Fruit fly (Drosophila melanogaster): ENCODE measurements around the gene asp.

Gene asp

dm6 chr3R:24799503-24799902 lies 45.9 kb downstream of the asp start, which contains the start of gene Ude:
TSS of gene Ude (minus strand) at chr3R:24799668.
- no peak for TF ChIP-seq kay (GFP tag; ENCODE audit: borderline replicate concordance)
- TF ChIP-seq CG12768 (GFP tag; optimal IDR thresholded peaks at IDR 0.05), result no peak
- TF ChIP-seq Mnt (GFP tag; optimal IDR thresholded peaks at IDR 0.05), result peak; percentile 14

DNA sequence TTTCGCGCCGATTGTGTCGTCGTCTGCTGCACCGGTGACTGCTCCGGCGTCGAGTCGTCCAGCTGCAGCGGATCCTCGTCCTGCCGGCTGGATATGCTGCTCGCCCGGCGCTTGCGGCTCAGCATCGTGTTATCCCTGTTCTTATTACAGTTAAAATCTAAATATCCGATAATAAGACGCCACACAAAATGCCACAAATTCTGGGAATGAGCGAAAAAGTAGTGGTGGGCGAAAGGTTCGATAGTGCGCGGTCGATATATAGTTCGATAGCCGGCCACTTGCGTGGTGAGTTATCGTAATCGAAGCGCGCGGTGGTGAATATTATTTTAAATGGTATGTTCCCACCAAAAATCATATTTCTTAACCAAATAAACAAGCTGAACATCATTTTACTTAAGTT lies 51.4 kb downstream of the asp start, which contains the start of gene polybromo:
TSS of gene polybromo (minus strand) at position 212 of the 400 bp plus-strand sequence.
- no peak for TF ChIP-seq CG14711 (tag; optimal IDR thresholded peaks at IDR 0.05)
- peak; percentile 33 for TF ChIP-seq bab1 (GFP tag; optimal IDR thresholded peaks at IDR 0.05)
- TF ChIP-seq kay (GFP tag; ENCODE audit: borderline replicate concordance), result peak; percentile 15
- TF ChIP-seq CG1620 (GFP tag; optimal IDR thresholded peaks at IDR 0.05), result no peak
- TF ChIP-seq Hr96 (GFP tag; optimal IDR thresholded peaks at IDR 0.05), result no peak
- no peak for TF ChIP-seq CG5204 (GFP tag; optimal IDR thresholded peaks at IDR 0.05)

DNA sequence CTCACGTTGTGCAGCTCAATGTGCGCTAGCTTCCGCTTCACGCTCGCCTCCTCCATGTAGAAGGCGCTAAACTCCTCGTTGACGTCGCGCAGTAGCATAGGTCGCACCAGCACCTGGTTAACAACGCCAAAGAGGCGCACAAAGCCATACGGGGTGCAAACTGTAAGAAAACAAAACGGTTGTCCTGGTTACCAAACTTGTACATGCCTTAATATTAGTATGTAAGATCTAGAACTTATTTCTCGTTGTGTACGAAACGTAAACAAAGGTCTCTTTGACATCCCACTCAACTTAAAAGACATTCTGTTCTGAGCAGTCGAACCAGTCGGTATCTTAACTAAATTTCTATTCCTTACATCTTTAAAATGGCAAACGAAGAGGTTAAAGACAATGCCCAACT lies 53.7 kb downstream of the asp start, which contains the start of gene CG6980:
TSS of gene CG6980 (plus strand) at position 301 of the 400 bp plus-strand sequence.
- TF ChIP-seq Hr96 (GFP tag; optimal IDR thresholded peaks at IDR 0.05), result no peak
- no peak for TF ChIP-seq cnc (optimal IDR thresholded peaks at IDR 0.05)
- TF ChIP-seq cic (GFP tag; optimal IDR thresholded peaks at IDR 0.05), result no peak
- no peak for TF ChIP-seq Clk (GFP tag; optimal IDR thresholded peaks at IDR 0.05)
- no peak for TF ChIP-seq CG33017 (tag; optimal IDR thresholded peaks at IDR 0.05)
- TF ChIP-seq ovo (GFP tag; optimal IDR thresholded peaks at IDR 0.05), result no peak
- TF ChIP-seq CG7045 (GFP tag; optimal IDR thresholded peaks at IDR 0.05), result no peak
- no peak for TF ChIP-seq CG7101 (tag; optimal IDR thresholded peaks at IDR 0.05)
- TF ChIP-seq CG5204 (GFP tag; optimal IDR thresholded peaks at IDR 0.05), result no peak
- no peak for TF ChIP-seq bab1 (GFP tag; optimal IDR thresholded peaks at IDR 0.05)
- no peak for TF ChIP-seq CG11617 (GFP tag; optimal IDR thresholded peaks at IDR 0.05)
- no peak for TF ChIP-seq toe (GFP tag; optimal IDR thresholded peaks at IDR 0.05)
- TF ChIP-seq Crg-1 (GFP tag; optimal IDR thresholded peaks at IDR 0.05), result no peak
- TF ChIP-seq CG12768 (GFP tag; optimal IDR thresholded peaks at IDR 0.05), result no peak
- TF ChIP-seq CG14711 (tag; optimal IDR thresholded peaks at IDR 0.05), result no peak
- no peak for TF ChIP-seq CG1620 (GFP tag; optimal IDR thresholded peaks at IDR 0.05)
- no peak for TF ChIP-seq tj (GFP tag; optimal IDR thresholded peaks at IDR 0.05)
- TF ChIP-seq kay (GFP tag; ENCODE audit: borderline replicate concordance), result no peak
- no peak for TF ChIP-seq Mnt (GFP tag; optimal IDR thresholded peaks at IDR 0.05)
- TF ChIP-seq pad (GFP tag; optimal IDR thresholded peaks at IDR 0.05), result no peak

dm6 chr3R:24809576-24810279 lies 56.1 kb downstream of the asp start:
- TF ChIP-seq kay (GFP tag; ENCODE audit: borderline replicate concordance), result peak; percentile 81
- TF ChIP-seq pad (GFP tag; optimal IDR thresholded peaks at IDR 0.05), result no peak
- peak; percentile 5 for TF ChIP-seq CG33017 (tag; optimal IDR thresholded peaks at IDR 0.05)
- TF ChIP-seq Clk (GFP tag; optimal IDR thresholded peaks at IDR 0.05), result no peak

All from whole organism, adult.